Fruit fly (Drosophila melanogaster) whole organism, pupa: ENCODE measurements around the gene CG15169.

Experiments
- CG10348 ChIP-seq: fragments of 200-800 bp; sonication (Bioruptor generic); IDR thresholded peaks from 2 replicates; pipeline ENCODE4 v1.3.6; 2022; ENCODE audit warnings: missing biosample characterization, missing genetic modification characterization
- CG12605 ChIP-seq: fragments of 200-800 bp; sonication (Bioruptor generic); IDR thresholded peaks from 2 replicates; pipeline ENCODE4 v1.3.6; 2022; ENCODE audit warnings: missing biosample characterization, missing genetic modification characterization
- CG13204 ChIP-seq: fragments of 200-800 bp; sonication (Bioruptor generic); optimal IDR thresholded peaks from 2 replicates; lab custom pipeline; 2018; ENCODE audit warnings: missing biosample characterization, mild to moderate bottlenecking, missing genetic modification characterization, moderate library complexity
- CG14655 ChIP-seq: fragments of 200-800 bp; sonication (Bioruptor generic); optimal IDR thresholded peaks from 3 replicates; lab custom pipeline; 2017; ENCODE audit warnings: mild to moderate bottlenecking, missing biosample characterization, missing genetic modification reagents, missing genetic modification characterization
- CG15710 ChIP-seq: fragments of 200-800 bp; sonication (Bioruptor generic); optimal IDR thresholded peaks from 2 replicates; lab custom pipeline; 2018; ENCODE audit warnings: missing biosample characterization, mild to moderate bottlenecking, missing genetic modification characterization, moderate library complexity
- CG17806 ChIP-seq: fragments of 200-800 bp; sonication (Bioruptor generic); optimal IDR thresholded peaks from 2 replicates; lab custom pipeline; 2018; ENCODE audit warnings: missing biosample characterization, mild to moderate bottlenecking, missing genetic modification characterization, moderate library complexity
- CG32121 ChIP-seq: fragments of 200-800 bp; sonication (Bioruptor generic); IDR thresholded peaks from 2 replicates; pipeline ENCODE4 v1.3.6; 2022; ENCODE audit warnings: missing biosample characterization, missing genetic modification characterization
- CG34367 ChIP-seq: fragments of 200-800 bp; sonication (Bioruptor generic); optimal IDR thresholded peaks from 2 replicates; lab custom pipeline; 2018; ENCODE audit warnings: missing biosample characterization, mild to moderate bottlenecking, missing genetic modification characterization
- CG4496 ChIP-seq: fragments of 200-800 bp; sonication (Bioruptor generic); IDR thresholded peaks from 3 replicates; pipeline ENCODE4 v1.3.6; 2022; ENCODE audit warnings: missing biosample characterization, missing genetic modification characterization
- CG8159 ChIP-seq: fragments of 200-800 bp; sonication (Bioruptor generic); optimal IDR thresholded peaks from 3 replicates; lab custom pipeline; 2018; ENCODE audit warnings: missing biosample characterization, mild to moderate bottlenecking, missing genetic modification characterization, moderate library complexity
- CG8301 ChIP-seq: fragments of 200-800 bp; sonication (Bioruptor generic); optimal IDR thresholded peaks from 2 replicates; lab custom pipeline; 2018; ENCODE audit warnings: missing biosample characterization, mild to moderate bottlenecking, missing genetic modification characterization
- CG9948 ChIP-seq: fragments of 200-800 bp; sonication (Bioruptor generic); optimal IDR thresholded peaks from 2 replicates; lab custom pipeline; 2018; ENCODE audit warnings: missing biosample characterization, mild to moderate bottlenecking, missing genetic modification characterization, moderate library complexity
- D1 ChIP-seq: fragments of 200-800 bp; sonication (Bioruptor generic); optimal IDR thresholded peaks from 2 replicates; lab custom pipeline; 2018; ENCODE audit warnings: missing biosample characterization, mild to moderate bottlenecking, missing genetic modification characterization, moderate library complexity
- EcR ChIP-seq: fragments of 200-800 bp; sonication (Bioruptor generic); optimal IDR thresholded peaks from 3 replicates; lab custom pipeline; 2019; ENCODE audit warnings: missing biosample characterization, missing genetic modification characterization, mild to moderate bottlenecking, moderate library complexity, missing genetic modification reagents
- Ets98B ChIP-seq: fragments of 200-800 bp; sonication (Bioruptor generic); IDR thresholded peaks from 2 replicates; pipeline ENCODE4 v1.3.6; 2022; ENCODE audit warnings: missing biosample characterization, missing genetic modification characterization
- Pif1A ChIP-seq: fragments of 200-800 bp; sonication (Bioruptor generic); optimal IDR thresholded peaks from 3 replicates; lab custom pipeline; 2016; ENCODE audit warnings: missing biosample characterization, missing genetic modification characterization
- Pif1B ChIP-seq: fragments of 200-800 bp; sonication (Bioruptor generic); optimal IDR thresholded peaks from 3 replicates; lab custom pipeline; 2016; ENCODE audit warnings: missing biosample characterization, missing genetic modification characterization
- Snoo ChIP-seq: fragments of 200-800 bp; sonication (Bioruptor generic); optimal IDR thresholded peaks from 3 replicates; lab custom pipeline; 2017; ENCODE audit warnings: missing biosample characterization, mild to moderate bottlenecking, missing genetic modification characterization, inconsistent platforms
- fd96Ca ChIP-seq: fragments of 200-800 bp; sonication (Bioruptor generic); IDR thresholded peaks from 3 replicates; pipeline ENCODE4 v1.3.6; 2022; ENCODE audit warnings: missing biosample characterization, missing genetic modification characterization
- gl ChIP-seq: fragments of 200-800 bp; sonication (Bioruptor generic); optimal IDR thresholded peaks from 2 replicates; lab custom pipeline; 2018; ENCODE audit warnings: missing biosample characterization, mild to moderate bottlenecking, missing genetic modification characterization
- rn ChIP-seq: fragments of 200-800 bp; sonication (Bioruptor generic); IDR thresholded peaks from 2 replicates; pipeline ENCODE4 v1.3.6; 2022; ENCODE audit warnings: missing biosample characterization, missing genetic modification characterization

Gene CG15169

dm6 chr2L:18995660-18996417 is 5.0 kb downstream of the CG15169 start, which contains the start of gene CG10650:
TSS of gene CG10650 (minus strand) at chr2L:18995934.
- TF ChIP-seq CG34367 (tag; lab: Kevin White, UChicago) (no peak), EcR (GFP tag; lab: Kevin White, UChicago) (peak; percentile 5)

- no peak for TF ChIP-seq fd96Ca (GFP tag; lab: Robert Waterston, UW)
- TF ChIP-seq EcR (GFP tag; lab: Kevin White, UChicago) = no peak
- no peak for TF ChIP-seq CG34367 (tag; lab: Kevin White, UChicago)
- TF ChIP-seq CG10348 = no peak
- no peak for TF ChIP-seq gl (tag; lab: Kevin White, UChicago)
- no peak for TF ChIP-seq CG32121 (GFP tag; lab: Robert Waterston, UW)
- no peak for TF ChIP-seq CG4496 (GFP tag; lab: Robert Waterston, UW)
- TF ChIP-seq CG8159 (tag; lab: Kevin White, UChicago) = no peak
- TF ChIP-seq Snoo (tag; lab: Kevin White, UChicago) = no peak
- TF ChIP-seq D1 = no peak
- TF ChIP-seq CG8301 = no peak
- TF ChIP-seq CG15710 (tag; lab: Kevin White, UChicago) = no peak
- no peak for TF ChIP-seq CG9948 (tag; lab: Kevin White, UChicago)
- TF ChIP-seq Pif1B = no peak
- no peak for TF ChIP-seq CG17806 (tag; lab: Kevin White, UChicago)
- TF ChIP-seq Ets98B = no peak
- TF ChIP-seq, all 21 proteins: peak for 0
Observed at dm6 chr2L:18997148-18997547, 6.3 kb downstream of the CG15169 start, which contains the start of gene CG31792. TSS of gene CG31792 (plus strand) at chr2L:18997448.

- TF ChIP-seq CG15710 (tag; lab: Kevin White, UChicago) (no peak), Pif1B (no peak), CG8159 (tag; lab: Kevin White, UChicago) (no peak), fd96Ca (GFP tag; lab: Robert Waterston, UW) (no peak), Snoo (tag; lab: Kevin White, UChicago) (no peak), CG14655 (GFP tag; lab: Kevin White, UChicago) (no peak), CG17806 (tag; lab: Kevin White, UChicago) (no peak), CG10348 (no peak), CG9948 (tag; lab: Kevin White, UChicago) (no peak), gl (tag; lab: Kevin White, UChicago) (no peak), rn (GFP tag; lab: Robert Waterston, UW) (no peak), EcR (GFP tag; lab: Kevin White, UChicago) (no peak), CG34367 (tag; lab: Kevin White, UChicago) (no peak), CG32121 (GFP tag; lab: Robert Waterston, UW) (no peak), CG8301 (no peak)
Observed at dm6 chr2L:19002468-19002867, 11.6 kb downstream of the CG15169 start.

- peak; percentile 67 for TF ChIP-seq CG14655 (GFP tag; lab: Kevin White, UChicago)
- peak; percentile 84 for TF ChIP-seq D1
- TF ChIP-seq Pif1A (GFP tag; lab: Kevin White, UChicago) = no peak
- no peak for TF ChIP-seq gl (tag; lab: Kevin White, UChicago)
- TF ChIP-seq CG8301 = peak; percentile 61
- peak; percentile 71 for TF ChIP-seq Pif1B
- TF ChIP-seq rn (GFP tag; lab: Robert Waterston, UW) = 0 out of 2 replicates have a peak, but pooled peaks have one; percentile 25
- peak; percentile 98 for TF ChIP-seq CG8159 (tag; lab: Kevin White, UChicago)
- no peak for TF ChIP-seq fd96Ca (GFP tag; lab: Robert Waterston, UW)
- no peak for TF ChIP-seq CG15710 (tag; lab: Kevin White, UChicago)
- TF ChIP-seq CG34367 (tag; lab: Kevin White, UChicago) = peak; percentile 32
- TF ChIP-seq CG32121 (GFP tag; lab: Robert Waterston, UW) = peak; percentile 63
- TF ChIP-seq CG12605 (GFP tag; lab: Robert Waterston, UW) = no peak; the same call in 1 of the 2 replicates
- no peak for TF ChIP-seq CG13204 (GFP tag; lab: Kevin White, UChicago)
- TF ChIP-seq CG17806 (tag; lab: Kevin White, UChicago) = peak; percentile 64
- peak; percentile 60; the same call in 1 of the 2 replicates for TF ChIP-seq Ets98B
- peak; percentile 43 for TF ChIP-seq CG9948 (tag; lab: Kevin White, UChicago)
- TF ChIP-seq EcR (GFP tag; lab: Kevin White, UChicago) = no peak
- TF ChIP-seq CG10348 = no peak
- TF ChIP-seq Snoo (tag; lab: Kevin White, UChicago) = peak; percentile 9
- peak; percentile 80 for TF ChIP-seq CG4496 (GFP tag; lab: Robert Waterston, UW)
Observed at dm6 chr2L:19002959-19003371, 12.1 kb downstream of the CG15169 start, which contains the start of gene CG31793. TSS of gene CG31793 (plus strand) at chr2L:19003367.

dm6 chr2L:19009130-19009529 is 18.3 kb downstream of the CG15169 start, which contains the start of gene RpL30:
TSS of gene RpL30 (minus strand) at chr2L:19009306.
- TF ChIP-seq CG8301 (peak; percentile 56), CG13204 (GFP tag; lab: Kevin White, UChicago) (peak; percentile 79), CG34367 (tag; lab: Kevin White, UChicago) (peak; percentile 79), CG32121 (GFP tag; lab: Robert Waterston, UW) (peak; percentile 60; the same call in 1 of the 2 replicates), CG9948 (tag; lab: Kevin White, UChicago) (peak; percentile 31), CG14655 (GFP tag; lab: Kevin White, UChicago) (peak; percentile 51), CG12605 (GFP tag; lab: Robert Waterston, UW) (peak; percentile 91), CG15710 (tag; lab: Kevin White, UChicago) (peak; percentile 60), gl (tag; lab: Kevin White, UChicago) (peak; percentile 76), Pif1A (GFP tag; lab: Kevin White, UChicago) (peak; percentile 71), CG17806 (tag; lab: Kevin White, UChicago) (peak; percentile 44), D1 (no peak), CG8159 (tag; lab: Kevin White, UChicago) (peak; percentile 66), CG10348 (no peak), EcR (GFP tag; lab: Kevin White, UChicago) (peak; percentile 31), fd96Ca (GFP tag; lab: Robert Waterston, UW) (no peak; the same call in 2 of the 3 replicates), Pif1B (peak; percentile 63), Ets98B (peak; percentile 78), CG4496 (GFP tag; lab: Robert Waterston, UW) (peak; percentile 83), Snoo (tag; lab: Kevin White, UChicago) (peak; percentile 90), rn (GFP tag; lab: Robert Waterston, UW) (peak; percentile 40; the same call in 1 of the 2 replicates)
